Worm (Caenorhabditis elegans) whole organism, mixed stage, embryonic: ENCODE data around the gene R04B3.2.

Experiments used
- ces-1 ChIP-seq: fragments of 150-350 bp; optimal IDR thresholded peaks from 2 replicates; lab custom pipeline; 2014; ENCODE audit warnings: missing biosample characterization, missing genetic modification reagents, missing genetic modification characterization
- elt-3 ChIP-seq: fragments of 150-350 bp; optimal IDR thresholded peaks from 2 replicates; lab custom pipeline; 2014; ENCODE audit warnings: missing biosample characterization, missing genetic modification characterization
- ztf-11 ChIP-seq: fragments of 150-350 bp; optimal IDR thresholded peaks from 2 replicates; lab custom pipeline; 2014; ENCODE audit warnings: missing biosample characterization, missing genetic modification characterization

ce11 chrX:2508449-2508848 lies 34.9 kb upstream of the R04B3.2 start, which contains the start of gene K02E10.7:
- no peak for TF ChIP-seq ztf-11 (tag; lab: Kevin White, UChicago)
- TF ChIP-seq elt-3 = no peak
- TF ChIP-seq ces-1 = no peak
